Fruit fly (Drosophila melanogaster) whole organism: Measurements from ENCODE around the gene ast.

Experiments used
- CG8478 ChIP-seq: fragments of >200 bp; optimal IDR thresholded peaks from 2 replicates; lab custom pipeline; 2018; ENCODE audit warnings: inconsistent platforms
- Dll ChIP-seq: fragments of >200 bp; optimal IDR thresholded peaks from 2 replicates; lab custom pipeline; 2017
- EcR ChIP-seq, 2 experiments: fragments of >200 bp; optimal IDR thresholded peaks; 2 replicates each; lab custom pipeline; 2017; ENCODE audit warnings: missing biosample characterization in 2 of 2, missing genetic modification characterization in 2 of 2, missing genetic modification reagents in 2 of 2
- pan ChIP-seq: fragments of >200 bp; optimal IDR thresholded peaks from 2 replicates; lab custom pipeline; 2017
- psq ChIP-seq: fragments of >200 bp; optimal IDR thresholded peaks from 2 replicates; lab custom pipeline; 2017
- usp ChIP-seq: fragments of >200 bp; optimal IDR thresholded peaks from 2 replicates; lab custom pipeline; 2017; ENCODE audit warnings: missing biosample characterization, missing genetic modification characterization, mixed read lengths

Gene ast

DNA sequence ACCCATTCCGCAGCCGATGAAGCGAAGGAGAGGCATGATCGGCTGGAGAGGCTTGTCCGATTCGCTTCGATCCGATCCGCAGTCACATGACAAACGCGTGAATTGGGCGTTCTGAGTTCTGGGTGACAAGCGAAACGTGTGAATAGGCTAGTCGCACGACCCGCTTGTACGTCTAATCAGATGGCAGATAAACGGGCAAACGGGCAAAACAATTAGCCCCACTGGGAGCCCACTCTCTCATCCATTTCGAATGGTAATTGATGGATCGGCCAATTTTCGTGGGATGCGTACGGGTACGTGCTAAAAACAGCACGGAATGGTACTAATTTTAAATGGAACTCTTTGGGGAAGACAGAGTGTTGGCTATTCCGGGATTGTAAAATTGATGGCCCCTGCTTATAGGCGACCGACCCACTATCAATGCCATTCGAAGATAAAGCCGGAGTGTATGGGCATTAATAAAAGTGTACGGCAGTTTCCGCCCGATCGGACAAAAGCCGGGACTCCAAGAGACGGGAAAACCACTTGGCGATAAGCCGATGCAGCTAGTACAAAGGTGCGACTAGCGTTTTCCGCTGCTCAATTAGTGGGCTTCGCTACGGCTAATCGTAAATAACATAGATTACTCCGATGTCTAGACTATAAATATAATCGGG is 49.8 kb downstream of the ast start:
- TF ChIP-seq EcR (GFP tag; optimal IDR thresholded peaks at IDR 0.05; lab: Kevin White, UChicago), result no peak
- TF ChIP-seq psq (lab: Kevin White, UChicago), result no peak
- no peak for TF ChIP-seq usp (GFP tag; lab: Kevin White, UChicago)
- TF ChIP-seq CG8478 (lab: Kevin White, UChicago), result no peak
- TF ChIP-seq Dll, result no peak
- TF ChIP-seq pan, result no peak

DNA sequence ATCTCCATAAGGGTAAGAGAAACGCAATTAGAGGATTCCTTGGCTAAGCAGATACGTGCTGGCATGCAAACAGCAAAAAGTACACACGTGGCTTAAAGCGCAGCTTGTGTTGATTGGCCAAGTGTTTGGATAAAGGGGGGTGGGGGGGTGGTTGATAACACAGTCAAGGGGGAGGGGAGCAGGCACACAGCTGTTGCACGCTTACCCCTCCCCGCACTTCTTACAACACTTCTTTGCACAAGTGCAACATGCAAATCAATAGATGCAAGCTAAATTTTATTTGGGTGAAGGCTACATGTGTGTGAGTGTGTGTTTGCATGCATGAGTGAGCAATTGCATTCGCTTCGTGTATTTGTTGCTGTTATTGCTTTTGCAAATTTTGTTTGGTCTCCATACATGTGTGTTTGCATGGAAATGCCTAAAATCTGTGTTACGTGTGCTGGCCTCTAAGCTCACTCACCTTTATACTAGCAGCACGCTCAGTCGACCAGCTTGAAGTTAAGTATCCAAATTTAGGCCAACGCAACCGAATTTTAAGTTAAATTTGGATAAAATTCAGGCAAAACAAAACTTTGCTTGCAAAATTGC is 50.7 kb downstream of the ast start:
- no peak for TF ChIP-seq CG8478 (lab: Kevin White, UChicago)
- no peak for TF ChIP-seq EcR (GFP tag; optimal IDR thresholded peaks at IDR 0.05; lab: Kevin White, UChicago)
- TF ChIP-seq usp (GFP tag; lab: Kevin White, UChicago), result no peak
- TF ChIP-seq pan, result no peak
- TF ChIP-seq psq (lab: Kevin White, UChicago), result no peak
- no peak for TF ChIP-seq Dll

DNA sequence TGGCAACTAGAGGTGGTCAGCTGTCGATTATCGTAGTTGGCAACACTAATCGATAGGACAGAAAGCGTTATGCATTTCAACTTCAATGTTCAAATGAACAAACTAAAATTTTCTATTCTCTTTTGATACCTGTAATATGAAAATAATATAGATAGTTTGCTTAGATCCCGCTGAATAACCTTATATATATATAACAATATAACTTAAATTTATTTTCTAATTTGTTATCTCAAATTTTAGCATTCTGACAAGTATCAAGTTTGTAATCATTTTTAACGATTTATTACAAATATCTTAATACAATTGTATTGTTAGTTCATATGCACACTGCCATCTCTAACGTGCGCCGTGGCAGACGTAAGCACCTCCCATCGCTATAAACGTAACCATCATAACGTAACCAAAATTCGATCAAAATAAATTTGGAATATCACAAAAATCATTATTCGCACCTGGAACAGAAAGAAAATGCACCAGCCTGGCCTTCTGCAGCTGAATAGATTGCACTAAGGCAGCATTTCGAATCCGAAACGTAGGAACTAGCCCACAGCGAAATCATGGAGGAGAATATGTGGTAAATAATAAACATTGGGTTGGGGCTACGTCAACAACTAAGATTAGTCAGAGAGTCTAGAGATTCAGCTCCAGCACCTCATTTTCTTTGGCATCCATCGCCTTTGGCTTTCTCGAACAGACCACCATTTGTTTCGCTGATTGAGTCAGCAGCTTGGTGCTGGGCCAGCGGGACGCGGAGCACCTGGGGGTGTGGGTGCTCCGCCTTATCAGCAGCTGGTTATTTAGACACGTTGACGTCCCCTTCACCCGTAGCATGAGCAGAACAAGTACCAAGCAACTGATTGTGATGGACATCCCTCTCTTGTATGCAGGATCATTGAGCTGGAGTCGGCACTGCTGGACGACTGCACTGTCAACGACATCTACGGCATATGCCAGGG is 51.5 kb downstream of the ast start, which contains the start of the genes Pino and TBC1D23:
Gene Pino (minus strand): TSS at position 22 of the 956 bp plus-strand sequence.
Gene TBC1D23 (plus strand): TSS at position 385 of the 956 bp plus-strand sequence.
- TF ChIP-seq Dll (no peak), usp (GFP tag; lab: Kevin White, UChicago) (no peak), EcR (GFP tag; optimal IDR thresholded peaks at IDR 0.05; lab: Kevin White, UChicago) (no peak), CG8478 (lab: Kevin White, UChicago) (no peak), pan (no peak), psq (lab: Kevin White, UChicago) (no peak)
